Worm (Caenorhabditis elegans): ENCODE measurements around the gene sym-3.

The sym-3 gene

DNA sequence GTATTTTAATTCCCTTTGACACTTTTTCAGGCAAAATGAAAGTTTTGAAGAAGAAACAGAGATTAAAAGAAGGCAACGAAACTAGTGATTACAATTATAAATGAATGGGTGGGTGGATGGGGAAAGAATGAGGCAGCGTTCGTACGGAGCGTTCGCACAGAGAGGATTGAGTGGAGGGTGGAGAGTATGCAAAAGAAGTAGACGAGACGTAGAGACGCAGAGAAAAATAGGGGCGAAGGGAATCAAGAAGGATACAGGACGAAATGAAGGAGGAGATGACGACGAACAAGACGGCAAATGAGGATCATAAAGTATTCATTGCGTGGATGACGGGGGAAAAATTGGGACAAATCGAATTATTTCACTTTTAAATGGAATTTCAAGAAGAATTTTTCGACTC lies 8.8 kb upstream of the sym-3 start (continued):
- TF ChIP-seq npax-4 (tag; optimal IDR thresholded peaks at IDR 0.05) (no peak), ceh-30 (tag; optimal IDR thresholded peaks at IDR 0.05) (no peak), ceh-24 (tag; optimal IDR thresholded peaks at IDR 0.05) (no peak), unc-42 (tag; optimal IDR thresholded peaks at IDR 0.05) (peak; percentile 23), gmeb-2 (tag; optimal IDR thresholded peaks at IDR 0.05) (no peak), K09A11.1 (tag; optimal IDR thresholded peaks at IDR 0.05; ENCODE audit: insufficient read depth) (no peak), pha-4 (tag; optimal IDR thresholded peaks at IDR 0.05) (no peak), nfya-1 (tag; optimal IDR thresholded peaks at IDR 0.05) (peak; percentile 44), unc-55 (GFP tag; optimal IDR thresholded peaks at IDR 0.05) (no peak)

DNA sequence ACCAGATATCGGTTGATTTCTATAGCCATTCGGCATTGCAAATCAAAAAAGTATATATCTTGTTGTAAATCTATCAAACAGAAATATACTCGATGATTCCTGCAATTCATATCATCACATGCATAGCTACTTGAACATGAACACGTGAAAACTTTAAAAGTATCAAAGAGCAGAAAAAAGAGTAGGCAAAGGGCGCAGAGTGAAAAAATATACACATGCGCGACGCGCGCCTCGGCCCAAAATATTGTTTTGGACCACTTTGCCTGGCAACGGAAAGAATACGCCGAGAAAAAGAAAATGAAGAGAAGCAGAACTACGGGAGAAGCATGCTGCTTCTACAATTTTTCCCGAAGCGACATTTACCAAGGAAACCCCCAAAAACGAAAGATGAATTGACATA lies 2.9 kb upstream of the sym-3 start, which contains the start of gene C54H2.4:
TSS of gene C54H2.4 (minus strand) at position 101 of the 400 bp plus-strand sequence.
- TF ChIP-seq odd-2 (tag; optimal IDR thresholded peaks at IDR 0.05) = no peak
- no peak for TF ChIP-seq hlh-30 (tag; optimal IDR thresholded peaks at IDR 0.05; ENCODE audit: insufficient read depth)
- no peak for TF ChIP-seq hlh-13 (GFP tag; optimal IDR thresholded peaks at IDR 0.05)
- no peak for TF ChIP-seq ceh-34 (tag; optimal IDR thresholded peaks at IDR 0.05)
- no peak for TF ChIP-seq ceh-45 (GFP tag; IDR thresholded peaks at IDR 0.05)
- no peak for TF ChIP-seq unc-3 (GFP tag; conservative IDR thresholded peaks at IDR 0.05)
- TF ChIP-seq unc-3 (tag; optimal IDR thresholded peaks at IDR 0.05) = no peak
- TF ChIP-seq ref-2 (tag; optimal IDR thresholded peaks at IDR 0.05) = no peak
- no peak for TF ChIP-seq ceh-48 (tag; optimal IDR thresholded peaks at IDR 0.05)
- TF ChIP-seq elt-4 (tag; optimal IDR thresholded peaks at IDR 0.05) = no peak
- no peak for TF ChIP-seq rnt-1 (tag; optimal IDR thresholded peaks at IDR 0.05)
- no peak for TF ChIP-seq dve-1 (tag; optimal IDR thresholded peaks at IDR 0.05)
- no peak for TF ChIP-seq unc-86 (tag; optimal IDR thresholded peaks at IDR 0.05)
- no peak for TF ChIP-seq ama-1 (optimal IDR thresholded peaks at IDR 0.05)

DNA sequence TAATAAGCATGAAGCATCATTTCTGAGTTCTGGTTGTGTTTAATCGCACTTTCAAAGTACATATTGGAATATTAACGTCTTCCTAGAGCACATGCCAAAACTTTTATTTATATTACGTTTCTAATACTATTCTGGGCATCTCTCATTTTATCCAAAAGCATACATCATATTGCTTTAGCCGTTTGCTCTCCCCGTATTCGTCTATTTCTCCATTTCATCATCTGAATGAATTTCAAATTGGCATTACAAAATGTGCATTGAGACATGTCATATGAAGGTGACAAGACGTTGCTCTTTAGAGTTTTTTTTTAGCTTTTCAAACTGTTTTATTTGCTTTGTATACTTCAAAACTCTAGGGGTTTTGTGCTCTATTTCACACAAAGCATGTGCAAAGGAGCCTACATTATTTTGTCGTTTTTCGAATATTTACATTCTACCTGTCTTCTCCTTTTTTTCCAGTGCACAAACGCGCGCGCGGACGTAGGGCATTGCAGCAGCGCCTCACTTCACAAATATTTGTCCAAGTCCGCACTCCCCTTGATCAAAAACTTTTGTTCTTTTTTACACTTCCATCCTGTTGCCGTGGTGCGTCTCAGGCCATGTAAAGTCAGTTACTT lies 925 bp upstream of the sym-3 start:
- TF ChIP-seq hlh-6 (tag; optimal IDR thresholded peaks at IDR 0.05) = no peak
- no peak for TF ChIP-seq ets-4 (tag; optimal IDR thresholded peaks at IDR 0.05)
- no peak for TF ChIP-seq mec-3 (tag; optimal IDR thresholded peaks at IDR 0.05; ENCODE audit: borderline replicate concordance)
- no peak for TF ChIP-seq T23F11.4 (GFP tag; optimal IDR thresholded peaks at IDR 0.05)
- TF ChIP-seq unc-86 (tag; optimal IDR thresholded peaks at IDR 0.05) = no peak
- no peak for TF ChIP-seq dmd-4 (tag; optimal IDR thresholded peaks at IDR 0.05; ENCODE audit: borderline replicate concordance)
- TF ChIP-seq ceh-2 (tag; optimal IDR thresholded peaks at IDR 0.05) = no peak

DNA sequence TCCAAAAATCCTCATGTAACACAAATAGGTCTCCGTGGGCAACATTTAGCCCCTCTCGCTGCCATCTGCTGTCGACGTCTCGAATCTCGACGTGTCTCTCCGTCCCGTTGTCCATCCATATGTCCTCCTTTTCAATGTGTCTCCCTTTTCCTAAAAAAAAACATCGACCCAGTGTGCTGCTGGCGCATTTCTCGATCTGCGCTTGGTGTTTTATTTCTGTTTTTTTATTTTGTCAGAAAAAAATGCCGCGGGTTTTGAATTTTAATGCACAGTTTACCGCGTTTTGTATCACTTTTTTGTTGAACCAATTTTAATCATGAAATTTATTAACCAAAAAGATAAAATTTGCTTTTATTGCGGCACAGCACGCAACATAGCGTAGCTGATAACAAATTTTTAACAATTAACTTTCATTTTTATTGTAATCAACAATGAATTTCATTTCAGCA lies 2.3 kb downstream of the sym-3 start:
- TF ChIP-seq ceh-34 (tag; optimal IDR thresholded peaks at IDR 0.05) = no peak
- peak; percentile 46 for TF ChIP-seq nfya-1 (tag; optimal IDR thresholded peaks at IDR 0.05)
- TF ChIP-seq C38D4.7 (GFP tag; optimal IDR thresholded peaks at IDR 0.05) = no peak
- TF ChIP-seq elt-2 (tag; optimal IDR thresholded peaks at IDR 0.05) = peak; percentile 19
- TF ChIP-seq tbx-2 (tag; optimal IDR thresholded peaks at IDR 0.05) = peak; percentile 24
- TF ChIP-seq hlh-15 (tag; optimal IDR thresholded peaks at IDR 0.05) = no peak
- peak; percentile 51 for TF ChIP-seq unc-42 (tag; optimal IDR thresholded peaks at IDR 0.05)
- no peak for TF ChIP-seq ceh-9 (tag; optimal IDR thresholded peaks at IDR 0.05)
- TF ChIP-seq ceh-31 (tag; optimal IDR thresholded peaks at IDR 0.05) = peak; percentile 51
- TF ChIP-seq K02D7.2 (tag; optimal IDR thresholded peaks at IDR 0.05) = no peak
- TF ChIP-seq gmeb-2 (tag; optimal IDR thresholded peaks at IDR 0.05) = no peak
- no peak for TF ChIP-seq ceh-2 (tag; optimal IDR thresholded peaks at IDR 0.05)
- TF ChIP-seq C08G9.2 (tag; optimal IDR thresholded peaks at IDR 0.05) = peak; percentile 3
- TF ChIP-seq hlh-8 (tag; optimal IDR thresholded peaks at IDR 0.05) = peak; percentile 47
- no peak for TF ChIP-seq fkh-10 (GFP tag; optimal IDR thresholded peaks at IDR 0.05)
- TF ChIP-seq ceh-48 (tag; optimal IDR thresholded peaks at IDR 0.05) = peak; percentile 2
- TF ChIP-seq rnt-1 (tag; optimal IDR thresholded peaks at IDR 0.05) = peak; percentile 20
- no peak for TF ChIP-seq pha-4 (tag; optimal IDR thresholded peaks at IDR 0.05)
- no peak for TF ChIP-seq ceh-45 (GFP tag; IDR thresholded peaks at IDR 0.05)
- peak; percentile 93 for TF ChIP-seq sdc-2 (tag; optimal IDR thresholded peaks at IDR 0.05)
- no peak for TF ChIP-seq ceh-6 (GFP tag; optimal IDR thresholded peaks at IDR 0.05)
- TF ChIP-seq zip-5 (tag; optimal IDR thresholded peaks at IDR 0.05) = no peak
- peak; percentile 21 for TF ChIP-seq ceh-18 (tag; optimal IDR thresholded peaks at IDR 0.05)
- TF ChIP-seq ref-2 (tag; optimal IDR thresholded peaks at IDR 0.05) = peak; percentile 53
- TF ChIP-seq nhr-11 (tag; optimal IDR thresholded peaks at IDR 0.05) = no peak
- no peak for TF ChIP-seq hlh-6 (tag; optimal IDR thresholded peaks at IDR 0.05)

Measured in whole organism, late embryonic.